Worm (Caenorhabditis elegans) whole organism, young adult: Measurements from ENCODE around the gene ZC13.10.
A peak's percentile ranks its signal among the peaks of the same experiment; 100 is the strongest.
"Not testable (repeated sequence)": the region's sequence is repeated elsewhere in the genome, so short reads cannot be mapped to it uniquely, and the experiment has no call there.

ENCODE experiments used
- let-607 ChIP-seq, 2 experiments: fragments of 200-800 bp in 1 of 2; sonication (Bioruptor generic) in 1 of 2; sonication (generic microtip) in 1 of 2; optimal IDR thresholded peaks; 2 replicates each; lab custom pipeline; 2016 to 2018; ENCODE audit warnings: mild to moderate bottlenecking in 2 of 2, missing compliant biosample characterization in 2 of 2, missing genetic modification characterization in 2 of 2, moderate library complexity in 2 of 2, missing genotype in 1 of 2
- madf-10 ChIP-seq: sonication (generic microtip); optimal IDR thresholded peaks from 2 replicates; lab custom pipeline; 2016; ENCODE audit warnings: mild to moderate bottlenecking, missing genetic modification characterization, missing compliant biosample characterization
- snpc-4 ChIP-seq, 5 experiments: fragments of 150-350 bp in 1 of 5; sonication (generic microtip) in 4 of 5; optimal IDR thresholded peaks; 2 replicates each; lab custom pipeline; 2014 to 2018; ENCODE audit warnings: missing genetic modification characterization in 5 of 5, missing biosample characterization in 3 of 5, antibody characterized with exemption in 2 of 5, mild to moderate bottlenecking in 2 of 5, missing compliant biosample characterization in 2 of 5, missing genotype in 2 of 5, moderate library complexity in 2 of 5, missing genetic modification reagents in 1 of 5

- not testable (repeated sequence) for TF ChIP-seq snpc-4 (GFP tag; optimal IDR thresholded peaks at IDR 0.05; lab: Kevin White, UChicago); let-607 (tag; optimal IDR thresholded peaks at IDR 0.05; lab: Kevin White, UChicago); madf-10 (tag; lab: Kevin White, UChicago)
- TF ChIP-seq snpc-4 (tag; optimal IDR thresholded peaks at IDR 0.05; lab: Kevin White, UChicago), result peak in 1 of 4 experiments; percentile 83
Observed at ce11 chrX:892537-892936, 9.9 kb downstream of the ZC13.10 start.
